Worm (Caenorhabditis elegans) whole organism, young adult: ENCODE results near the gene srj-21.

Source experiments
- B0336.3 ChIP-seq: fragments of 200-800 bp; sonication (Bioruptor generic); IDR thresholded peaks from 2 replicates; pipeline ENCODE4 v1.3.6; 2022; ENCODE audit warnings: missing genetic modification characterization, missing compliant biosample characterization
- F39B2.1 ChIP-seq: fragments of 200-800 bp; sonication (Bioruptor generic); IDR thresholded peaks from 2 replicates; pipeline ENCODE4 v1.3.6; 2022; ENCODE audit warnings: missing genetic modification reagents, missing genetic modification characterization, missing compliant biosample characterization
- F52B5.7 ChIP-seq: sonication (generic microtip); optimal IDR thresholded peaks from 2 replicates; lab custom pipeline; 2016; ENCODE audit warnings: mild to moderate bottlenecking, missing genetic modification characterization, missing compliant biosample characterization
- F55B11.4 ChIP-seq: sonication (generic microtip); optimal IDR thresholded peaks from 2 replicates; lab custom pipeline; 2016; ENCODE audit warnings: missing compliant biosample characterization, missing genetic modification characterization, borderline replicate concordance; ENCODE audit not compliant: insufficient read depth
- F57A8.1 ChIP-seq: fragments of 200-800 bp; sonication (Bioruptor generic); optimal IDR thresholded peaks from 2 replicates; lab custom pipeline; 2018; ENCODE audit warnings: mild to moderate bottlenecking, missing genetic modification characterization, moderate library complexity, missing compliant biosample characterization
- F57C9.4 ChIP-seq: sonication (generic microtip); optimal IDR thresholded peaks from 2 replicates; lab custom pipeline; 2017; ENCODE audit warnings: mild to moderate bottlenecking, missing genetic modification characterization, missing compliant biosample characterization
- K11D2.4 ChIP-seq: fragments of 200-800 bp; sonication (Bioruptor generic); IDR thresholded peaks from 2 replicates; pipeline ENCODE4 v1.3.6; 2022; ENCODE audit warnings: missing genetic modification reagents, missing genetic modification characterization, missing compliant biosample characterization
- Y67H2A.10 ChIP-seq: fragments of 200-800 bp; sonication (Bioruptor generic); conservative IDR thresholded peaks from 2 replicates; pipeline ENCODE4 v1.3.6; 2022; ENCODE audit warnings: missing genetic modification reagents, missing genetic modification characterization, missing compliant biosample characterization
- ama-1 ChIP-seq, 3 experiments: fragments of 150-350 bp in 1 of 3; sonication (generic microtip) in 2 of 3; optimal IDR thresholded peaks; 2 replicates each; lab custom pipeline; 2014 to 2018; ENCODE audit warnings: missing biosample characterization in 2 of 3, missing genetic modification characterization in 2 of 3, missing genetic modification reagents in 2 of 3
- aptf-2 ChIP-seq: fragments of 200-800 bp; sonication (Bioruptor generic); conservative IDR thresholded peaks from 2 replicates; pipeline ENCODE4 v1.3.6; 2022; ENCODE audit warnings: missing genetic modification reagents, missing genetic modification characterization, missing compliant biosample characterization
- bed-2 ChIP-seq: fragments of 200-800 bp; sonication (Bioruptor generic); IDR thresholded peaks from 2 replicates; pipeline ENCODE4 v1.3.6; 2022; ENCODE audit warnings: missing genetic modification reagents, missing genetic modification characterization, missing compliant biosample characterization
- ccch-3 ChIP-seq: fragments of 200-800 bp; sonication (Bioruptor generic); optimal IDR thresholded peaks from 2 replicates; lab custom pipeline; 2018; ENCODE audit warnings: mild to moderate bottlenecking, missing genetic modification characterization, missing compliant biosample characterization
- cebp-2 ChIP-seq: fragments of 200-800 bp; sonication (Bioruptor generic); IDR thresholded peaks from 2 replicates; pipeline ENCODE4 v1.3.6; 2022; ENCODE audit warnings: missing genetic modification characterization, missing compliant biosample characterization
- ceh-100 ChIP-seq: fragments of 200-800 bp; sonication (Bioruptor generic); IDR thresholded peaks from 2 replicates; pipeline ENCODE4 v1.3.6; 2022; ENCODE audit warnings: missing genetic modification reagents, missing genetic modification characterization, missing compliant biosample characterization
- dox-1 ChIP-seq: fragments of 200-800 bp; sonication (Bioruptor generic); IDR thresholded peaks from 2 replicates; pipeline ENCODE4 v1.3.6; 2022; ENCODE audit warnings: missing genetic modification reagents, missing genetic modification characterization, missing compliant biosample characterization
- ekl-4 ChIP-seq: fragments of 200-800 bp; sonication (Bioruptor generic); IDR thresholded peaks from 2 replicates; pipeline ENCODE4 v1.3.6; 2022; ENCODE audit warnings: missing genetic modification reagents, missing genetic modification characterization, missing compliant biosample characterization
- hrde-1 ChIP-seq: sonication (generic microtip); optimal IDR thresholded peaks from 2 replicates; lab custom pipeline; 2016; ENCODE audit warnings: missing genetic modification characterization, mild to moderate bottlenecking, missing compliant biosample characterization, moderate library complexity, missing genotype, missing genetic modification reagents, borderline replicate concordance
- lsy-27 ChIP-seq: sonication (generic microtip); optimal IDR thresholded peaks from 2 replicates; lab custom pipeline; 2017; ENCODE audit warnings: missing genetic modification characterization, mild to moderate bottlenecking, missing compliant biosample characterization, antibody characterized with exemption, missing genotype, borderline replicate concordance; ENCODE audit not compliant: insufficient read depth
- madf-6 ChIP-seq: fragments of 200-800 bp; sonication (Bioruptor generic); IDR thresholded peaks from 2 replicates; pipeline ENCODE4 v1.3.6; 2022; ENCODE audit warnings: missing genetic modification reagents, missing genetic modification characterization, missing compliant biosample characterization
- madf-8 ChIP-seq: fragments of 200-800 bp; sonication (Bioruptor generic); conservative IDR thresholded peaks from 2 replicates; pipeline ENCODE4 v1.3.6; 2022; ENCODE audit warnings: missing genetic modification reagents, missing genetic modification characterization, missing compliant biosample characterization
- nhr-179 ChIP-seq: sonication (generic microtip); optimal IDR thresholded peaks from 2 replicates; lab custom pipeline; 2016; ENCODE audit warnings: mild to moderate bottlenecking, missing genetic modification characterization, missing compliant biosample characterization
- nhr-80 ChIP-seq: sonication (generic microtip); optimal IDR thresholded peaks from 2 replicates; lab custom pipeline; 2016; ENCODE audit warnings: missing genetic modification characterization, missing compliant biosample characterization
- nhr-90 ChIP-seq: sonication (generic microtip); optimal IDR thresholded peaks from 2 replicates; lab custom pipeline; 2016; ENCODE audit warnings: missing genotype, mild to moderate bottlenecking, missing genetic modification characterization, missing compliant biosample characterization
- pbrm-1 ChIP-seq: fragments of 200-800 bp; sonication (Bioruptor generic); IDR thresholded peaks from 2 replicates; pipeline ENCODE4 v1.3.6; 2022; ENCODE audit warnings: missing genetic modification reagents, missing genetic modification characterization, missing compliant biosample characterization
- pha-4 ChIP-seq: fragments of 150-350 bp; sonication (generic microtip); optimal IDR thresholded peaks from 2 replicates; lab custom pipeline; 2014; ENCODE audit warnings: missing biosample characterization, missing genetic modification reagents, missing genetic modification characterization
- rcor-1 ChIP-seq: fragments of 200-800 bp; sonication (Bioruptor generic); IDR thresholded peaks from 2 replicates; pipeline ENCODE4 v1.3.6; 2022; ENCODE audit warnings: missing genetic modification reagents, missing genetic modification characterization, missing compliant biosample characterization
- sptf-2 ChIP-seq: fragments of 200-800 bp; sonication (Bioruptor generic); optimal IDR thresholded peaks from 2 replicates; lab custom pipeline; 2018; ENCODE audit warnings: mild to moderate bottlenecking, missing genetic modification characterization, missing compliant biosample characterization
- tbx-9 ChIP-seq: sonication (generic microtip); optimal IDR thresholded peaks from 2 replicates; lab custom pipeline; 2016; ENCODE audit warnings: borderline replicate concordance, missing genetic modification characterization, inconsistent platforms, missing compliant biosample characterization
- zfh-2 ChIP-seq: fragments of 200-800 bp; sonication (Bioruptor generic); conservative IDR thresholded peaks from 2 replicates; pipeline ENCODE4 v1.3.6; 2022; ENCODE audit warnings: missing genetic modification reagents, missing genetic modification characterization, missing compliant biosample characterization
- ztf-18 ChIP-seq: sonication (generic microtip); optimal IDR thresholded peaks from 2 replicates; lab custom pipeline; 2016; ENCODE audit warnings: missing genotype, mild to moderate bottlenecking, missing genetic modification characterization, missing compliant biosample characterization
- ztf-25 ChIP-seq: fragments of 200-800 bp; sonication (Bioruptor generic); IDR thresholded peaks from 2 replicates; pipeline ENCODE4 v1.3.6; 2022; ENCODE audit warnings: missing genetic modification reagents, missing genetic modification characterization, missing compliant biosample characterization
- ztf-26 ChIP-seq: sonication (generic microtip); optimal IDR thresholded peaks from 2 replicates; lab custom pipeline; 2017; ENCODE audit warnings: missing genetic modification characterization, missing compliant biosample characterization
- ztf-28 ChIP-seq: fragments of 200-800 bp; sonication (Bioruptor generic); IDR thresholded peaks from 2 replicates; pipeline ENCODE4 v1.3.6; 2022; ENCODE audit warnings: missing genetic modification reagents, missing genetic modification characterization, missing compliant biosample characterization
- ztf-3 ChIP-seq: fragments of 200-800 bp; sonication (Bioruptor generic); optimal IDR thresholded peaks from 2 replicates; lab custom pipeline; 2018; ENCODE audit warnings: mild to moderate bottlenecking, missing genetic modification characterization, missing compliant biosample characterization
- ztf-6 ChIP-seq: fragments of 200-800 bp; sonication (Bioruptor generic); IDR thresholded peaks from 2 replicates; pipeline ENCODE4 v1.3.6; 2022; ENCODE audit warnings: missing genetic modification reagents, missing genetic modification characterization, missing compliant biosample characterization

Gene srj-21

ce11 chrV:10773216-10773615 is 28.1 kb downstream of the srj-21 start:
- TF ChIP-seq ceh-100 (no peak), F55B11.4 (tag; lab: Kevin White, UChicago) (no peak), F39B2.1 (no peak), nhr-90 (no peak), K11D2.4 (GFP tag; lab: Robert Waterston, UW) (no peak), Y67H2A.10 (GFP tag; lab: Robert Waterston, UW) (no peak)

DNA sequence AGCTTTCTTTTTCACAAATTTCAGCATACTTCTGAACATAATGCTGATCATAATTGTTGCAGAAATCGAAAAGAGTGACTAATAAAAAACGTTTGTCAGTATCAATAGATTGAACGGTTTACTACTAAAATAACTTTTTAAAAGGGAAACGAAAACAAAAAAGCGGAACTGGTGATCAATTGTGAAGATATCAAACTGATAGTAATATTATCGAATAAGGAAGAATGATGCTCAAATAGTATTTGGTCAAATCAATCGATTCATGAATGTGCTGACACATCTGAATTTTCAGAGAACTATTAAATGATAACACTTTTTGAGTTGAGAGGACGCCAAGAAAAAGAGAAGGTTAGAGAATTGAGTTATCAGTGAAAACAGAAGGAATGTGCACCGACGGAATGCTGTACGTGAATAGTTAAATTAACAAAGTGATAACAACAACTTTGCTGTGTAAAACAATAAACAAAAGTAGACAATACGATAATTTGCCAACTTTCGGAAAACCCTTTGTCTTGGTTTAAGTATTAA is 31.5 kb downstream of the srj-21 start, which contains the start of gene D1054.5:
TSS of gene D1054.5 (minus strand) at position 51 of the 528 bp plus-strand sequence.
- peak; percentile 78 for TF ChIP-seq nhr-80 (tag; lab: Kevin White, UChicago)
- TF ChIP-seq ccch-3: no peak
- TF ChIP-seq, all 124 proteins: peak for 1

ce11 chrV:10784011-10784410 is 38.9 kb downstream of the srj-21 start, which contains the start of gene D1054.8:
Gene D1054.8 (plus strand): TSS chrV:10784311.
- TF ChIP-seq nhr-90: no peak

ce11 chrV:10790921-10791320 is 45.8 kb downstream of the srj-21 start, which contains the start of gene D1054.9:
Gene D1054.9 (minus strand): TSS chrV:10791057.
- TF ChIP-seq zfh-2 (GFP tag; lab: Robert Waterston, UW) (peak; percentile 89), dox-1 (GFP tag; lab: Robert Waterston, UW) (no peak), tbx-9 (tag; lab: Kevin White, UChicago) (no peak), ceh-100 (no peak), sptf-2 (no peak), nhr-179 (tag; lab: Kevin White, UChicago) (no peak), pbrm-1 (GFP tag; lab: Robert Waterston, UW) (no peak)
- TF ChIP-seq, all 124 proteins: peak for 1

DNA sequence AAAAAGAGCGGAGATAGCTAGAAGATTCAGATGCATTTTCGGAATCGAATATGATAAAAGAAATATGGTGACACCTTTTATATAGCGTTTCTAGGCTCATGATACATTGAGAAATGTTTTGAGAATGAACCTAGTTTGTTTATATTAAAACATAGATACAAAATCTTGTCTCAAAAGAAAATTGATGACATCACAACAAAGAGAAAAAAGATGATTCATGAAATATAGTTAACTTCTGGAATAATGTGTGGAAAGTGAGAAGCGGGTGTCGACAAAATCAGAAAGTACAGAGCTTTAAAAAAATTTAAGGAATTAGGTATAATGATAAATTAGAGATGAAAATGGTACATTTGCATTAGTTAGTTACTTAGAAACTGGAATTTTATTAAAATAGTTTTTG is 47.6 kb downstream of the srj-21 start, which contains the start of gene D1054.10:
TSS of gene D1054.10 (minus strand) at position 101 of the 400 bp plus-strand sequence.
- TF ChIP-seq ceh-100 (no peak), pbrm-1 (GFP tag; lab: Robert Waterston, UW) (no peak), F57A8.1 (GFP tag; lab: Kevin White, UChicago) (no peak), aptf-2 (no peak), B0336.3 (GFP tag; lab: Robert Waterston, UW) (no peak), madf-6 (GFP tag; lab: Robert Waterston, UW) (no peak)

DNA sequence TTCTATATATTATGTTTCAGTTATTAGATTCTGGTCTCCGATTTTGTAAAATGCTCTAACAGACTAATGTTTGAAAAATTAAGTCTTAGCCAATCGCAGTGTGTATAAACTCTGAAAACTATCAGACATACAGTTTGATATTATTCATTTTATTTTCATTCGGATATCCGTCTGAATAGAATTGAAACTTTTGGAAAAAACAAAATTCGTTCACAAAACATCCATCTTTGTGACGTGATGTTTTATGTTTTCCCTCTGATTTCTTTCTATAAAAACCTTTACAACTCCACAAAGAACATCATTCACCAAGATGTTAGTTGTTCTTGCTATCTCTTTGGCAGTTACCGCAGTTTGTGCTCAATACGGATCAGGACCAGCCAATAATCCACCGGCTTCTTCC is 48.4 kb downstream of the srj-21 start, which contains the start of gene ule-3:
TSS of gene ule-3 (plus strand) at position 301 of the 400 bp plus-strand sequence.
- TF ChIP-seq ekl-4 (GFP tag; lab: Robert Waterston, UW): no peak
- TF ChIP-seq F52B5.7 (tag; lab: Kevin White, UChicago): no peak
- TF ChIP-seq pha-4 (tag; lab: Kevin White, UChicago): no peak
- no peak for TF ChIP-seq madf-8
- no peak for TF ChIP-seq rcor-1 (GFP tag; lab: Robert Waterston, UW)
- TF ChIP-seq hrde-1 (tag; lab: Kevin White, UChicago): no peak
- TF ChIP-seq ztf-18 (tag; lab: Kevin White, UChicago): no peak
- no peak for TF ChIP-seq ztf-3 (GFP tag; lab: Kevin White, UChicago)
- TF ChIP-seq bed-2 (GFP tag; lab: Robert Waterston, UW): no peak
- no peak for TF ChIP-seq ccch-3
- TF ChIP-seq ztf-6: no peak
- TF ChIP-seq ztf-28 (GFP tag; lab: Robert Waterston, UW): no peak
- TF ChIP-seq lsy-27 (tag; lab: Kevin White, UChicago): no peak
- TF ChIP-seq ztf-25: no peak
- no peak for TF ChIP-seq dox-1 (GFP tag; lab: Robert Waterston, UW)
- TF ChIP-seq ama-1 (optimal IDR thresholded peaks at IDR 0.05; lab: Kevin White, UChicago): no peak
- no peak for TF ChIP-seq ama-1 (GFP tag; optimal IDR thresholded peaks at IDR 0.05; lab: Kevin White, UChicago)
- no peak for TF ChIP-seq cebp-2 (GFP tag; lab: Robert Waterston, UW)
- no peak for TF ChIP-seq F57C9.4 (tag; lab: Kevin White, UChicago)
- TF ChIP-seq ztf-26 (tag; lab: Kevin White, UChicago): no peak
